Fruit fly (Drosophila melanogaster): Measurements from ENCODE around the gene Ilp4.

Ilp4 gene

dm6 chr3L:9768385-9768784 lies 35.7 kb downstream of the Ilp4 start:
- TF ChIP-seq svp (GFP tag) (peak; percentile 39), vri (GFP tag; optimal IDR thresholded peaks at IDR 0.05) (peak; percentile 38), fkh (GFP tag; optimal IDR thresholded peaks at IDR 0.05) (peak; percentile 6), fd59A (GFP tag; optimal IDR thresholded peaks at IDR 0.05) (no peak)

- TF ChIP-seq Eip78C (GFP tag) (peak; percentile 21), CG1621 (tag; optimal IDR thresholded peaks at IDR 0.05) (no peak), CG10669 (GFP tag; optimal IDR thresholded peaks at IDR 0.05) (no peak), Ets21C (GFP tag; optimal IDR thresholded peaks at IDR 0.05) (no peak), CG9139 (GFP tag; optimal IDR thresholded peaks at IDR 0.05) (no peak), acj6 (GFP tag; optimal IDR thresholded peaks at IDR 0.05) (no peak), dsx (GFP tag; optimal IDR thresholded peaks at IDR 0.05; ENCODE audit: poor library complexity, severe bottlenecking) (peak; percentile 72), fkh (GFP tag; optimal IDR thresholded peaks at IDR 0.05) (no peak), CG34406 (GFP tag; optimal IDR thresholded peaks at IDR 0.05) (no peak), Gug (GFP tag; IDR thresholded peaks at IDR 0.05) (no peak), CG10631 (GFP tag; optimal IDR thresholded peaks at IDR 0.05) (no peak), Lpt (GFP tag; optimal IDR thresholded peaks at IDR 0.05) (peak; percentile 12), esn (GFP tag; optimal IDR thresholded peaks at IDR 0.05) (no peak), Hr4 (GFP tag; optimal IDR thresholded peaks at IDR 0.05) (no peak), ss (GFP tag; optimal IDR thresholded peaks at IDR 0.05) (peak in 1 of 2 experiments; percentile 43), CG6276 (GFP tag; optimal IDR thresholded peaks at IDR 0.05) (peak; percentile 17), CG6163 (GFP tag; IDR thresholded peaks at IDR 0.05) (no peak), eg (GFP tag; IDR thresholded peaks at IDR 0.05) (peak; percentile 16; the same call in 1 of the 3 replicates), CG6854 (GFP tag; optimal IDR thresholded peaks at IDR 0.05) (peak; percentile 71), Blimp-1 (GFP tag; optimal IDR thresholded peaks at IDR 0.05) (no peak), CG16779 (tag; optimal IDR thresholded peaks at IDR 0.05) (no peak), CG3919 (GFP tag; optimal IDR thresholded peaks at IDR 0.05) (no peak), CG6792 (GFP tag; optimal IDR thresholded peaks at IDR 0.05) (no peak), Sox14 (GFP tag; optimal IDR thresholded peaks at IDR 0.05) (no peak)
Observed at dm6 chr3L:9767636-9768358, 36.3 kb downstream of the Ilp4 start.

dm6 chr3L:9766364-9766763 lies 37.7 kb downstream of the Ilp4 start:
- TF ChIP-seq achi (GFP tag; optimal IDR thresholded peaks at IDR 0.05) (no peak), vri (GFP tag; optimal IDR thresholded peaks at IDR 0.05) (peak; percentile 72), Eip78C (GFP tag) (peak; percentile 32), CG32006 (GFP tag; optimal IDR thresholded peaks at IDR 0.05) (no peak)

- no peak for TF ChIP-seq CG6808 (GFP tag; optimal IDR thresholded peaks at IDR 0.05)
- TF ChIP-seq OdsH (GFP tag; optimal IDR thresholded peaks at IDR 0.05): no peak
- no peak for TF ChIP-seq fkh (GFP tag; optimal IDR thresholded peaks at IDR 0.05)
- no peak for TF ChIP-seq CG11762 (GFP tag; optimal IDR thresholded peaks at IDR 0.05; ENCODE audit: insufficient read depth)
- TF ChIP-seq CG6163 (GFP tag; IDR thresholded peaks at IDR 0.05): no peak
- no peak for TF ChIP-seq CG8319 (GFP tag; optimal IDR thresholded peaks at IDR 0.05)
- no peak for TF ChIP-seq CG8632 (GFP tag; optimal IDR thresholded peaks at IDR 0.05)
- TF ChIP-seq Ets96B (tag; optimal IDR thresholded peaks at IDR 0.05): no peak
- no peak for TF ChIP-seq CG16779 (tag; optimal IDR thresholded peaks at IDR 0.05)
- TF ChIP-seq eg (GFP tag; IDR thresholded peaks at IDR 0.05): no peak
- no peak for TF ChIP-seq CG11294 (GFP tag; IDR thresholded peaks at IDR 0.05)
- TF ChIP-seq CG7368 (GFP tag; optimal IDR thresholded peaks at IDR 0.05): no peak
- TF ChIP-seq CG6854 (GFP tag; optimal IDR thresholded peaks at IDR 0.05): no peak
- TF ChIP-seq Lpt (GFP tag; optimal IDR thresholded peaks at IDR 0.05): no peak
- TF ChIP-seq CG3032 (tag; optimal IDR thresholded peaks at IDR 0.05): no peak
- TF ChIP-seq net (GFP tag; optimal IDR thresholded peaks at IDR 0.05): no peak
- no peak for TF ChIP-seq lz (GFP tag; optimal IDR thresholded peaks at IDR 0.05)
- no peak for TF ChIP-seq Sox15 (GFP tag; optimal IDR thresholded peaks at IDR 0.05)
- no peak for TF ChIP-seq CG8119 (GFP tag; IDR thresholded peaks at IDR 0.05)
Observed at dm6 chr3L:9765710-9766005, 38.4 kb downstream of the Ilp4 start.

Measured in whole organism, prepupa.